Worm (Caenorhabditis elegans): ENCODE data around the gene F56C9.3.

- TF ChIP-seq unc-62 (GFP tag; optimal IDR thresholded peaks at IDR 0.05 in 1 of 2), result no peak
- no peak for TF ChIP-seq unc-62 (tag; optimal IDR thresholded peaks at IDR 0.05)
- no peak for TF ChIP-seq lin-13 (GFP tag; optimal IDR thresholded peaks at IDR 0.05)
- TF ChIP-seq ceh-82 (tag; optimal IDR thresholded peaks at IDR 0.05), result no peak
These were observed 48.0 kb downstream of the F56C9.3 start, which contains the start of the genes eco-1 and hmgr-1 for ce11 chrIII:7359037-7359548.

Data from whole organism, L4 larva.